Worm (Caenorhabditis elegans): ENCODE data around the gene grl-19.

Gene grl-19

DNA sequence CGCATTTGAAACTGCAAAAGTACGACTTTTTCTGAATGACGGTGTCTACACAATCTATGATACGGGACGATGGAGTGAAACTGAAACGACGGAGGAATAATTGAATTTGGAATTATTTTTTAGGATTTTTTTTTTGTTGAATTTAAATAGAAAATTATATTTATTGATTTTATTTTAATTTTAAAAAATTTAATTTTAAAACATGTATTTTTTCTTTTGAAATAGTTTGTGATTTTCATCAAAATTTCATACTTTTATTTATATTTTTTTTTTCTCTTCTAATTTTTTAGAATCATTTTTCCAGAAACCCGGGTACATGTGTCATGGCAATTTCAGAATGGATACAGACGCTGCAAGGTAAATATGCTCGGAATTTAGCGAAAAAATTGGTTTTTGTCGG lies 44.5 kb downstream of the grl-19 start, which contains the start of gene Y38C1AA.1:
Gene Y38C1AA.1, plus strand, starts transcription at position 301 of the 400 bp plus-strand sequence.
- TF ChIP-seq athp-1 (tag; optimal IDR thresholded peaks at IDR 0.05) (no peak), lsl-1 (GFP tag; optimal IDR thresholded peaks at IDR 0.05) (no peak), nhr-90 (tag; optimal IDR thresholded peaks at IDR 0.05) (no peak), fkh-3 (tag; optimal IDR thresholded peaks at IDR 0.05) (no peak), ztf-6 (GFP tag; IDR thresholded peaks at IDR 0.05) (no peak), lin-35 (GFP tag; optimal IDR thresholded peaks at IDR 0.05) (no peak), F10E7.11 (tag; optimal IDR thresholded peaks at IDR 0.05) (no peak), hmg-20 (GFP tag; IDR thresholded peaks at IDR 0.05) (no peak), lir-1 (GFP tag; conservative IDR thresholded peaks at IDR 0.05) (no peak), lin-40 (tag; optimal IDR thresholded peaks at IDR 0.05) (no peak), mel-28 (tag; optimal IDR thresholded peaks at IDR 0.05; ENCODE audit: borderline replicate concordance) (no peak), die-1 (tag; optimal IDR thresholded peaks at IDR 0.05) (no peak), mcd-1 (GFP tag; IDR thresholded peaks at IDR 0.05) (no peak), Y67H2A.10 (GFP tag; conservative IDR thresholded peaks at IDR 0.05) (no peak)

DNA sequence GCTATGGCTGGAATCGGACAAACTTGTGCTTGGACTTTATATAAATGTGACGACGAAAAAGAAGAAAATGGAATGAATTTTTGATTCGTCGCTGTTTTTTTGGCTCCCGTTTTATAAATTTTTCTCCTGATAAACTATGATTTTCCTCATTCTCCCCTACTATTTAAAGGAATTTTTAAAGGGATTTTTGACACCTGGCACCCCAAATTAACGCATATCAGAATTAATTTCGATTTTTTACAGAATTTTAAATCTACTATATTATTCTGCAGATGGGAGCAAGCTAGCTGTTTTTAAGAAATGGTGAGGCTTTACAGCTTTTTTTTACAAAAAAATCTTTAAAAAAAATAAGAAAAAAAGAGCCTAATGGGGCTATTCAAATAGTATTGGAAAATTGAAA lies 47.4 kb downstream of the grl-19 start, which contains the start of gene coa-1:
Gene coa-1, plus strand, starts transcription at position 301 of the 400 bp plus-strand sequence.
- TF ChIP-seq nfya-2 (GFP tag; IDR thresholded peaks at IDR 0.05), result no peak
- TF ChIP-seq lag-1 (GFP tag; IDR thresholded peaks at IDR 0.05), result no peak
- TF ChIP-seq F57C9.4 (tag; optimal IDR thresholded peaks at IDR 0.05), result no peak
- no peak for TF ChIP-seq madf-8 (GFP tag; conservative IDR thresholded peaks at IDR 0.05)
- no peak for TF ChIP-seq zfh-2 (GFP tag; conservative IDR thresholded peaks at IDR 0.05)
- TF ChIP-seq pbrm-1 (GFP tag; IDR thresholded peaks at IDR 0.05), result no peak
- no peak for TF ChIP-seq mcd-1 (GFP tag; IDR thresholded peaks at IDR 0.05)
- TF ChIP-seq cebp-1 (GFP tag; IDR thresholded peaks at IDR 0.05), result no peak
- no peak for TF ChIP-seq cebp-1 (tag; optimal IDR thresholded peaks at IDR 0.05)
- TF ChIP-seq D2030.7 (GFP tag; IDR thresholded peaks at IDR 0.05), result no peak
- TF ChIP-seq F22D6.2 (tag; optimal IDR thresholded peaks at IDR 0.05), result no peak
- no peak for TF ChIP-seq cebp-2 (GFP tag; IDR thresholded peaks at IDR 0.05)
- no peak for TF ChIP-seq nfyb-1 (GFP tag; IDR thresholded peaks at IDR 0.05)
- TF ChIP-seq bed-1 (GFP tag; IDR thresholded peaks at IDR 0.05), result no peak
- no peak for TF ChIP-seq snpc-1.1 (tag; optimal IDR thresholded peaks at IDR 0.05; ENCODE audit: insufficient read depth)
- TF ChIP-seq athp-1 (tag; optimal IDR thresholded peaks at IDR 0.05), result no peak
- no peak for TF ChIP-seq rpc-1 (optimal IDR thresholded peaks at IDR 0.05)
- no peak for TF ChIP-seq rpc-1 (tag; optimal IDR thresholded peaks at IDR 0.05)
- TF ChIP-seq lin-54 (GFP tag; optimal IDR thresholded peaks at IDR 0.05), result no peak

- no peak for TF ChIP-seq egl-18 (GFP tag; IDR thresholded peaks at IDR 0.05)
- no peak for TF ChIP-seq hlh-26 (GFP tag; conservative IDR thresholded peaks at IDR 0.05)
- TF ChIP-seq rcor-1 (GFP tag; IDR thresholded peaks at IDR 0.05), result no peak
- TF ChIP-seq B0035.1 (tag; optimal IDR thresholded peaks at IDR 0.05), result no peak
- TF ChIP-seq lin-26 (GFP tag; IDR thresholded peaks at IDR 0.05), result no peak
- no peak for TF ChIP-seq Y79H2A.3 (GFP tag; conservative IDR thresholded peaks at IDR 0.05)
- TF ChIP-seq snpc-1.1 (tag; optimal IDR thresholded peaks at IDR 0.05; ENCODE audit: insufficient read depth), result no peak
- no peak for TF ChIP-seq C06A6.2 (GFP tag; conservative IDR thresholded peaks at IDR 0.05)
- no peak for TF ChIP-seq F55B11.4 (tag; optimal IDR thresholded peaks at IDR 0.05; ENCODE audit: borderline replicate concordance, insufficient read depth)
- no peak for TF ChIP-seq Y95B8A.8 (GFP tag; IDR thresholded peaks at IDR 0.05)
- TF ChIP-seq nhr-27 (tag; optimal IDR thresholded peaks at IDR 0.05), result no peak
- TF ChIP-seq B0336.3 (GFP tag; IDR thresholded peaks at IDR 0.05), result no peak
- no peak for TF ChIP-seq ztf-22 (GFP tag; optimal IDR thresholded peaks at IDR 0.05)
- no peak for TF ChIP-seq cebp-1 (GFP tag; IDR thresholded peaks at IDR 0.05)
- no peak for TF ChIP-seq cebp-1 (tag; optimal IDR thresholded peaks at IDR 0.05)
- no peak for TF ChIP-seq dpff-1 (tag; optimal IDR thresholded peaks at IDR 0.05)
- no peak for TF ChIP-seq egl-44 (GFP tag; IDR thresholded peaks at IDR 0.05)
Observed at ce11 chrIV:202921-203652, 49.3 kb downstream of the grl-19 start, which contains the start of gene gfrp-1. gfrp-1 (plus strand) TSS chrIV:203602.

All from whole organism, young adult.